Fruit fly (Drosophila melanogaster): ENCODE measurements around the gene CG32270.

dm6 chr3L:3223390-3223914 lies 14.7 kb upstream of the CG32270 start:
- no peak for TF ChIP-seq abd-A (tag; optimal IDR thresholded peaks at IDR 0.05)
- TF ChIP-seq CG10462 (GFP tag; optimal IDR thresholded peaks at IDR 0.05): no peak
- no peak for TF ChIP-seq CG10321 (GFP tag; IDR thresholded peaks at IDR 0.05)
- TF ChIP-seq CG16813 (GFP tag; IDR thresholded peaks at IDR 0.05; ENCODE audit: partially characterized antibody): no peak
- no peak for TF ChIP-seq luna (GFP tag; optimal IDR thresholded peaks at IDR 0.05)
